Worm (Caenorhabditis elegans) whole organism, mixed stage, embryonic: ENCODE results near the gene T22B2.1.
A peak's percentile ranks its signal among the peaks of the same experiment; 100 is the strongest.

Source experiments
- M03D4.4 ChIP-seq: sonication (generic microtip); optimal IDR thresholded peaks from 2 replicates; lab custom pipeline; 2017; ENCODE audit warnings: mild to moderate bottlenecking, missing genetic modification characterization, missing compliant biosample characterization
- bed-3 ChIP-seq: fragments of 200-800 bp; sonication (Bioruptor generic); optimal IDR thresholded peaks from 3 replicates; lab custom pipeline; 2018; ENCODE audit warnings: mild to moderate bottlenecking, missing genetic modification characterization, moderate library complexity, missing compliant biosample characterization
- blmp-1 ChIP-seq: fragments of 150-350 bp; optimal IDR thresholded peaks from 2 replicates; lab custom pipeline; 2014; ENCODE audit warnings: missing biosample characterization, missing genetic modification characterization
- ceh-39 ChIP-seq: fragments of 150-350 bp; optimal IDR thresholded peaks from 2 replicates; lab custom pipeline; 2014; ENCODE audit warnings: missing biosample characterization, missing genetic modification characterization
- ceh-43 ChIP-seq: fragments of 200-800 bp; sonication (Bioruptor generic); optimal IDR thresholded peaks from 2 replicates; lab custom pipeline; 2018; ENCODE audit warnings: mild to moderate bottlenecking, missing genetic modification characterization, moderate library complexity, missing compliant biosample characterization
- ceh-83 ChIP-seq: fragments of 200-800 bp; sonication (Bioruptor generic); optimal IDR thresholded peaks from 2 replicates; lab custom pipeline; 2018; ENCODE audit warnings: mild to moderate bottlenecking, missing genetic modification characterization, missing compliant biosample characterization
- ces-1 ChIP-seq: fragments of 150-350 bp; optimal IDR thresholded peaks from 2 replicates; lab custom pipeline; 2014; ENCODE audit warnings: missing biosample characterization, missing genetic modification reagents, missing genetic modification characterization
- cnd-1 ChIP-seq: fragments of 200-800 bp; sonication (Bioruptor generic); optimal IDR thresholded peaks from 2 replicates; lab custom pipeline; 2018; ENCODE audit warnings: mild to moderate bottlenecking, missing genetic modification characterization, missing compliant biosample characterization
- drap-1 ChIP-seq: fragments of 200-800 bp; sonication (Bioruptor generic); optimal IDR thresholded peaks from 3 replicates; lab custom pipeline; 2018; ENCODE audit warnings: mild to moderate bottlenecking, missing genetic modification characterization, missing compliant biosample characterization
- elt-1 ChIP-seq: sonication (generic microtip); optimal IDR thresholded peaks from 2 replicates; lab custom pipeline; 2017; ENCODE audit warnings: missing genetic modification characterization, mild to moderate bottlenecking, missing compliant biosample characterization, antibody characterized with exemption, moderate library complexity, borderline replicate concordance; ENCODE audit not compliant: insufficient read depth
- elt-3 ChIP-seq: fragments of 150-350 bp; optimal IDR thresholded peaks from 2 replicates; lab custom pipeline; 2014; ENCODE audit warnings: missing biosample characterization, missing genetic modification characterization
- flh-1 ChIP-seq: fragments of 200-800 bp; sonication (Bioruptor generic); optimal IDR thresholded peaks from 2 replicates; lab custom pipeline; 2018; ENCODE audit warnings: mild to moderate bottlenecking, missing genetic modification characterization, moderate library complexity, missing compliant biosample characterization
- ham-2 ChIP-seq: fragments of 200-800 bp; sonication (Bioruptor generic); optimal IDR thresholded peaks from 2 replicates; lab custom pipeline; 2018; ENCODE audit warnings: mild to moderate bottlenecking, missing genetic modification characterization, missing compliant biosample characterization
- hlh-1 ChIP-seq: fragments of 150-350 bp; optimal IDR thresholded peaks from 2 replicates; lab custom pipeline; 2014; ENCODE audit warnings: missing biosample characterization, missing genetic modification reagents, missing genetic modification characterization
- lin-13 ChIP-seq: fragments of 150-350 bp; optimal IDR thresholded peaks from 2 replicates; lab custom pipeline; 2014; ENCODE audit warnings: missing biosample characterization, missing genetic modification characterization
- lin-32 ChIP-seq: fragments of 200-800 bp; sonication (Bioruptor generic); optimal IDR thresholded peaks from 2 replicates; lab custom pipeline; 2018; ENCODE audit warnings: mild to moderate bottlenecking, missing genetic modification characterization, missing compliant biosample characterization
- lsy-2 ChIP-seq: fragments of 150-350 bp; optimal IDR thresholded peaks from 2 replicates; lab custom pipeline; 2014; ENCODE audit warnings: missing biosample characterization, missing genetic modification characterization
- mab-5 ChIP-seq: fragments of 150-350 bp; optimal IDR thresholded peaks from 2 replicates; lab custom pipeline; 2014; ENCODE audit warnings: missing biosample characterization, missing genetic modification characterization
- mep-1 ChIP-seq: fragments of 150-350 bp; optimal IDR thresholded peaks from 2 replicates; lab custom pipeline; 2017; ENCODE audit warnings: missing biosample characterization, missing genetic modification reagents, missing genetic modification characterization, inconsistent platforms
- mls-2 ChIP-seq: sonication (generic microtip); optimal IDR thresholded peaks from 2 replicates; lab custom pipeline; 2016; ENCODE audit warnings: mild to moderate bottlenecking, missing genetic modification characterization, moderate library complexity, missing compliant biosample characterization
- nhr-12 ChIP-seq: fragments of 150-350 bp; optimal IDR thresholded peaks from 2 replicates; lab custom pipeline; 2014; ENCODE audit warnings: missing biosample characterization, missing genetic modification characterization
- nhr-2 ChIP-seq: fragments of 150-350 bp; optimal IDR thresholded peaks from 2 replicates; lab custom pipeline; 2014; ENCODE audit warnings: missing biosample characterization, missing genetic modification characterization
- nhr-237 ChIP-seq: fragments of 150-350 bp; optimal IDR thresholded peaks from 2 replicates; lab custom pipeline; 2014; ENCODE audit warnings: missing biosample characterization, missing genetic modification characterization
- nhr-28 ChIP-seq: fragments of 150-350 bp; optimal IDR thresholded peaks from 2 replicates; lab custom pipeline; 2014; ENCODE audit warnings: missing biosample characterization, missing genetic modification characterization
- nhr-76 ChIP-seq: sonication (generic microtip); optimal IDR thresholded peaks from 2 replicates; lab custom pipeline; 2017; ENCODE audit warnings: missing biosample characterization, missing genetic modification characterization
- pha-4 ChIP-seq: fragments of 150-350 bp; optimal IDR thresholded peaks from 2 replicates; lab custom pipeline; 2018; ENCODE audit warnings: missing biosample characterization, missing genetic modification reagents, missing genetic modification characterization
- sem-2 ChIP-seq: fragments of 200-800 bp; sonication (Bioruptor generic); optimal IDR thresholded peaks from 2 replicates; lab custom pipeline; 2018; ENCODE audit warnings: mild to moderate bottlenecking, missing genetic modification characterization, missing compliant biosample characterization
- snpc-4 ChIP-seq: fragments of 150-350 bp; optimal IDR thresholded peaks from 2 replicates; lab custom pipeline; 2014; ENCODE audit warnings: missing biosample characterization, missing genetic modification characterization
- sptf-1 ChIP-seq: sonication (generic microtip); optimal IDR thresholded peaks from 2 replicates; lab custom pipeline; 2017; ENCODE audit warnings: mild to moderate bottlenecking, missing genetic modification characterization, moderate library complexity, missing compliant biosample characterization
- tbx-8 ChIP-seq: fragments of 200-800 bp; sonication (Bioruptor generic); optimal IDR thresholded peaks from 2 replicates; lab custom pipeline; 2018; ENCODE audit warnings: mild to moderate bottlenecking, missing genetic modification characterization, moderate library complexity, missing compliant biosample characterization
- unc-120 ChIP-seq: sonication (generic microtip); optimal IDR thresholded peaks from 2 replicates; lab custom pipeline; 2017; ENCODE audit warnings: missing genetic modification characterization, missing compliant biosample characterization; ENCODE audit not compliant: poor library complexity, severe bottlenecking
- unc-39 ChIP-seq: fragments of 150-350 bp; optimal IDR thresholded peaks from 2 replicates; lab custom pipeline; 2014; ENCODE audit warnings: missing biosample characterization, missing genetic modification characterization
- unc-62 ChIP-seq: fragments of 150-350 bp; optimal IDR thresholded peaks from 2 replicates; lab custom pipeline; 2014; ENCODE audit warnings: missing biosample characterization, missing genetic modification reagents, missing genetic modification characterization
- zip-8 ChIP-seq: fragments of 150-350 bp; optimal IDR thresholded peaks from 2 replicates; lab custom pipeline; 2014; ENCODE audit warnings: missing biosample characterization, missing genetic modification characterization
- ztf-11 ChIP-seq: fragments of 150-350 bp; optimal IDR thresholded peaks from 2 replicates; lab custom pipeline; 2014; ENCODE audit warnings: missing biosample characterization, missing genetic modification characterization

T22B2.1 gene

ce11 chrX:3969980-3970403 lies 44.1 kb downstream of the T22B2.1 start:
- TF ChIP-seq nhr-2: no peak
- peak; percentile 94 for TF ChIP-seq mls-2 (tag; lab: Kevin White, UChicago)
- peak; percentile 82 for TF ChIP-seq lin-13 (tag; lab: Kevin White, UChicago)
- TF ChIP-seq tbx-8 (GFP tag; lab: Kevin White, UChicago): peak; percentile 86
- TF ChIP-seq zip-8 (tag; lab: Kevin White, UChicago): no peak
- TF ChIP-seq ztf-11: peak; percentile 66
- TF ChIP-seq cnd-1 (tag; lab: Kevin White, UChicago): peak; percentile 94
- no peak for TF ChIP-seq blmp-1 (tag; lab: Kevin White, UChicago)
- TF ChIP-seq nhr-237 (tag; lab: Kevin White, UChicago): no peak
- no peak for TF ChIP-seq elt-1
- TF ChIP-seq sem-2 (GFP tag; lab: Kevin White, UChicago): peak; percentile 86
- TF ChIP-seq nhr-12 (tag; lab: Kevin White, UChicago): no peak
- TF ChIP-seq nhr-76 (tag; lab: Kevin White, UChicago): no peak
- TF ChIP-seq M03D4.4 (tag; lab: Kevin White, UChicago): peak; percentile 91
- peak; percentile 7 for TF ChIP-seq ceh-39 (tag; lab: Kevin White, UChicago)
- peak; percentile 50 for TF ChIP-seq flh-1 (GFP tag; lab: Kevin White, UChicago)
- TF ChIP-seq lsy-2 (tag; lab: Kevin White, UChicago): no peak
- peak; percentile 9 for TF ChIP-seq nhr-28 (tag; lab: Kevin White, UChicago)
- peak; percentile 74 for TF ChIP-seq bed-3 (GFP tag; lab: Kevin White, UChicago)
- TF ChIP-seq ham-2 (GFP tag; lab: Kevin White, UChicago): peak; percentile 83
- TF ChIP-seq elt-3 (tag; lab: Kevin White, UChicago): no peak
- peak; percentile 93 for TF ChIP-seq unc-120
- peak; percentile 56 for TF ChIP-seq unc-62
- TF ChIP-seq ceh-43 (GFP tag; lab: Kevin White, UChicago): peak; percentile 83
- peak; percentile 6 for TF ChIP-seq mep-1 (tag; lab: Kevin White, UChicago)
- TF ChIP-seq hlh-1 (tag; lab: Kevin White, UChicago): no peak
- TF ChIP-seq pha-4 (tag; lab: Kevin White, UChicago): peak; percentile 81
- TF ChIP-seq snpc-4 (tag; lab: Kevin White, UChicago): no peak
- peak; percentile 81 for TF ChIP-seq lin-32 (GFP tag; lab: Kevin White, UChicago)
- peak; percentile 92 for TF ChIP-seq drap-1 (GFP tag; lab: Kevin White, UChicago)
- TF ChIP-seq ces-1: peak; percentile 46
- TF ChIP-seq ceh-83 (GFP tag; lab: Kevin White, UChicago): peak; percentile 88
- peak; percentile 53 for TF ChIP-seq unc-39 (tag; lab: Kevin White, UChicago)
- peak; percentile 94 for TF ChIP-seq sptf-1
- no peak for TF ChIP-seq mab-5 (tag; lab: Kevin White, UChicago)
- TF ChIP-seq, all 35 proteins: peak for 23

DNA sequence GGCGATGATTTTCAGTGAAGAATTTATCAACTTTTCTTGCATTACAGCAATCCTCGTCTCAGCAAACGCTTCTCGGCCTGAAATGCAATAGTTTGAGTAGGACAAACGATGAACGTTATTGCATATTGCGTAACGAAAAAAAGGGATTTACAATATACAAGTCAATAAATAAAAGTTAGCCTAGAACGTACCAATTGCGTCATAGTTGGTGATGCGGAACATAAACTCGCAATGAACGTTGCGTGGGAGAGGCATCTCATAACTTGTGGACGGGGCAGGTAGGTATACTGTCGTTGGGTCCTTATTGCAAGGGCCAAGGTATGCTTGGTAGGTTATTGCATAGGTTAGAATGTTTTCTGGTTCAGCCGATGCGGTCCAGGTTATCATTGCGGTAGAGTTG lies 44.9 kb downstream of the T22B2.1 start:
- TF ChIP-seq zip-8 (tag; lab: Kevin White, UChicago) (peak; percentile 98), ces-1 (no peak), nhr-2 (peak; percentile 83), unc-120 (no peak), sptf-1 (no peak), unc-62 (no peak), pha-4 (tag; lab: Kevin White, UChicago) (no peak)
- TF ChIP-seq, all 35 proteins: peak for 2

ce11 chrX:3973534-3973933 lies 47.7 kb downstream of the T22B2.1 start, which contains the start of gene C16B8.4:
Gene C16B8.4 (minus strand): TSS chrX:3973634.
- TF ChIP-seq lsy-2 (tag; lab: Kevin White, UChicago) (no peak), sem-2 (GFP tag; lab: Kevin White, UChicago) (no peak), nhr-28 (tag; lab: Kevin White, UChicago) (no peak), bed-3 (GFP tag; lab: Kevin White, UChicago) (no peak), lin-32 (GFP tag; lab: Kevin White, UChicago) (no peak), hlh-1 (tag; lab: Kevin White, UChicago) (no peak), drap-1 (GFP tag; lab: Kevin White, UChicago) (no peak), elt-1 (no peak)
- TF ChIP-seq, all 35 proteins: peak for 0

DNA sequence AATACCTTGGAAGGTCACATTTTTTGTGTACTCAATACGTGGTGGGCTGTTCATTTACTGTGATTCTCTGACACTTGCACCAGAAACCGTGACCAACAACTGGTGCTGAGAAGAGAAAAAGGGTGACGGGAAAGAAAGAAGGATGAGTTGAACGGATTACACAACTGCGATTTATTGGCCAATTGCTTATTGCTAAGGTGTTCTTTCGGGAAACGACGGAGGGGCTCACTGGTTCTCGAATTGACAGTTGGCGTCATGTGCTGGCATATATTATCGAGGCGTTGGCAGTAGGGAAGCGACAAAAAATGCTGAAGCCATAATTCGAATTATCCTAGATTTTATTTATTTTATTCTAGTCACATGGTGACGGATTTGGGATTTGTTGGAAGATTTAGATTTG lies 48.3 kb downstream of the T22B2.1 start:
- TF ChIP-seq hlh-1 (tag; lab: Kevin White, UChicago): peak; percentile 87
- no peak for TF ChIP-seq ceh-39 (tag; lab: Kevin White, UChicago)
- no peak for TF ChIP-seq mls-2 (tag; lab: Kevin White, UChicago)
- TF ChIP-seq nhr-2: peak; percentile 39
- TF ChIP-seq, all 35 proteins: peak for 2
